Worm (Caenorhabditis elegans): Measurements from ENCODE around the gene nhr-109.
A peak's percentile ranks its signal among the peaks of the same experiment; 100 is the strongest.

nhr-109 gene

DNA sequence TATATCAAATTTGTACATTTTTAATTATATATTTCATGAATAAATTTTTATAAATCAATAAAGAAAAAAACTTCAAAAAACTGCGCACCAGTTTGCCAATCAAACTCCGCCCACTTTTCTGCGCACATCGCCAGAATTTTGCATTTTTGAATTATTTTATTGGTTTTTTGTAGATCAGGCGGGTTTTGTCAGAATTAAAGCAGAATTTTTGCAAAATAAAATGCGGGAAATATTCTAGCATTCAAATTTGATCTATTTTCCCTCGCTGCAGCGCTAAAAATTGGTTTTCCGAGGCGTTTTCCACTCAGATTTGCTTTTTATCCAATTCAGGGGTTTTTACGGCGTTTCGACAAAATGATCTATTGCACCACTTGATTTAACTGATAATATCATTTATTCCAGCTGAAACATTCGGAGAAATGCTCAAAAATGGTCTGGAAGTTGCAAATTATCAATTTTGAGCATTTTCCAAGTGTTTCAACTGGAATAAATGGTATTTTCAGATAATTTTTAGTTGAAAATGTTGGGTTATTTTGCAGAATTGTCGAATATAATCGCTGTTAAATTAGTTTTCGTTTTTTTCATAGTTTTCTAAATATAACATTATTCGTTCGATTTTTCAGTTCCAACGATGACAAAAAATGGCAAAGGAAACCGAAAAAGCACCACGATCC, 37.9 kb downstream of the nhr-109 start, which contains the start of gene W06B4.1 (continued):
- peak; percentile 85 for TF ChIP-seq tlf-1 (GFP tag; optimal IDR thresholded peaks at IDR 0.05)
- no peak for TF ChIP-seq hlh-26 (GFP tag; conservative IDR thresholded peaks at IDR 0.05)
- no peak for TF ChIP-seq K12H6.12 (tag; optimal IDR thresholded peaks at IDR 0.05)
- TF ChIP-seq dox-1 (GFP tag; IDR thresholded peaks at IDR 0.05) = peak; percentile 74
- peak; percentile 3 for TF ChIP-seq snpc-4 (GFP tag; optimal IDR thresholded peaks at IDR 0.05)
- TF ChIP-seq snpc-4 (tag; optimal IDR thresholded peaks at IDR 0.05) = no peak
- peak; percentile 86 for TF ChIP-seq lsl-1 (GFP tag; optimal IDR thresholded peaks at IDR 0.05)
- TF ChIP-seq B0035.1 (tag; optimal IDR thresholded peaks at IDR 0.05) = no peak
- TF ChIP-seq ets-4 (GFP tag; optimal IDR thresholded peaks at IDR 0.05) = no peak
- no peak for TF ChIP-seq ztf-28 (GFP tag; IDR thresholded peaks at IDR 0.05)
- peak; percentile 54 for TF ChIP-seq unc-130 (GFP tag; optimal IDR thresholded peaks at IDR 0.05)
- TF ChIP-seq Y53F4B.3 (GFP tag; IDR thresholded peaks at IDR 0.05) = no peak
- no peak for TF ChIP-seq nfya-2 (GFP tag; IDR thresholded peaks at IDR 0.05)
- TF ChIP-seq sptf-2 (GFP tag; optimal IDR thresholded peaks at IDR 0.05) = no peak
- no peak for TF ChIP-seq sdz-38 (tag; optimal IDR thresholded peaks at IDR 0.05)
- no peak for TF ChIP-seq ceh-40 (GFP tag; IDR thresholded peaks at IDR 0.05)
- no peak for TF ChIP-seq lir-1 (GFP tag; conservative IDR thresholded peaks at IDR 0.05)
- no peak for TF ChIP-seq hmg-20 (GFP tag; IDR thresholded peaks at IDR 0.05)
- TF ChIP-seq athp-1 (tag; optimal IDR thresholded peaks at IDR 0.05) = peak; percentile 14
- no peak for TF ChIP-seq T07F8.4 (tag; optimal IDR thresholded peaks at IDR 0.05)
- TF ChIP-seq F23B12.7 (tag; optimal IDR thresholded peaks at IDR 0.05; ENCODE audit: insufficient read depth) = no peak
- no peak for TF ChIP-seq bed-2 (GFP tag; IDR thresholded peaks at IDR 0.05)
- no peak for TF ChIP-seq snpc-1.1 (tag; optimal IDR thresholded peaks at IDR 0.05; ENCODE audit: insufficient read depth)
- TF ChIP-seq die-1 (tag; optimal IDR thresholded peaks at IDR 0.05) = no peak
- no peak for TF ChIP-seq madf-3 (GFP tag; IDR thresholded peaks at IDR 0.05)
- TF ChIP-seq mes-4 (tag; optimal IDR thresholded peaks at IDR 0.05) = no peak
- peak; percentile 92 for TF ChIP-seq ceh-91 (GFP tag; IDR thresholded peaks at IDR 0.05)
- no peak for TF ChIP-seq B0261.1 (tag; optimal IDR thresholded peaks at IDR 0.05)
- TF ChIP-seq ceh-27 (GFP tag; optimal IDR thresholded peaks at IDR 0.05) = no peak
- TF ChIP-seq F52B5.7 (tag; optimal IDR thresholded peaks at IDR 0.05) = no peak
- TF ChIP-seq tbp1 (GFP tag; optimal IDR thresholded peaks at IDR 0.05) = peak; percentile 24
- TF ChIP-seq Y56A3A.18 (GFP tag; IDR thresholded peaks at IDR 0.05) = no peak
- no peak for TF ChIP-seq ceh-100 (GFP tag; IDR thresholded peaks at IDR 0.05)
- peak; percentile 95 for TF ChIP-seq madf-6 (GFP tag; IDR thresholded peaks at IDR 0.05)
- no peak for TF ChIP-seq ztf-3 (GFP tag; optimal IDR thresholded peaks at IDR 0.05)
- no peak for TF ChIP-seq ama-1 (optimal IDR thresholded peaks at IDR 0.05)
- TF ChIP-seq ama-1 (GFP tag; optimal IDR thresholded peaks at IDR 0.05) = no peak
- TF ChIP-seq egl-44 (GFP tag; IDR thresholded peaks at IDR 0.05) = no peak
- no peak for TF ChIP-seq akir-1 (GFP tag; optimal IDR thresholded peaks at IDR 0.05)
- no peak for TF ChIP-seq ztf-18 (tag; optimal IDR thresholded peaks at IDR 0.05)
- no peak for TF ChIP-seq gei-17 (GFP tag; optimal IDR thresholded peaks at IDR 0.05)
- TF ChIP-seq aptf-3 (GFP tag; IDR thresholded peaks at IDR 0.05) = no peak
- no peak for TF ChIP-seq atf-7 (tag; optimal IDR thresholded peaks at IDR 0.05)
- TF ChIP-seq hmg-1.2 (GFP tag; IDR thresholded peaks at IDR 0.05) = peak; percentile 29; the same call in 1 of the 2 replicates
- no peak for TF ChIP-seq Y79H2A.3 (GFP tag; conservative IDR thresholded peaks at IDR 0.05)
- no peak for TF ChIP-seq Y67H2A.10 (GFP tag; conservative IDR thresholded peaks at IDR 0.05)
- TF ChIP-seq F57A8.1 (GFP tag; optimal IDR thresholded peaks at IDR 0.05) = no peak
- TF ChIP-seq B0336.3 (GFP tag; IDR thresholded peaks at IDR 0.05) = peak; percentile 25; the same call in 1 of the 2 replicates
- TF ChIP-seq lin-40 (tag; optimal IDR thresholded peaks at IDR 0.05) = no peak
